Fruit fly (Drosophila melanogaster): Measurements from ENCODE around the gene CG12605.

- TF ChIP-seq Pif1A (GFP tag; optimal IDR thresholded peaks at IDR 0.05) (no peak), gl (tag; optimal IDR thresholded peaks at IDR 0.05) (no peak), CG14655 (GFP tag; optimal IDR thresholded peaks at IDR 0.05) (no peak), CG32121 (GFP tag; IDR thresholded peaks at IDR 0.05) (no peak), CG17806 (tag; optimal IDR thresholded peaks at IDR 0.05) (no peak), fd96Ca (GFP tag; IDR thresholded peaks at IDR 0.05) (no peak), Ets98B (GFP tag; IDR thresholded peaks at IDR 0.05) (no peak)
These were observed 32.8 kb downstream of the CG12605 start for dm6 chr3L:3931778-3932177.

Measured in whole organism, pupa.